Worm (Caenorhabditis elegans): ENCODE data around the gene wago-4.

DNA sequence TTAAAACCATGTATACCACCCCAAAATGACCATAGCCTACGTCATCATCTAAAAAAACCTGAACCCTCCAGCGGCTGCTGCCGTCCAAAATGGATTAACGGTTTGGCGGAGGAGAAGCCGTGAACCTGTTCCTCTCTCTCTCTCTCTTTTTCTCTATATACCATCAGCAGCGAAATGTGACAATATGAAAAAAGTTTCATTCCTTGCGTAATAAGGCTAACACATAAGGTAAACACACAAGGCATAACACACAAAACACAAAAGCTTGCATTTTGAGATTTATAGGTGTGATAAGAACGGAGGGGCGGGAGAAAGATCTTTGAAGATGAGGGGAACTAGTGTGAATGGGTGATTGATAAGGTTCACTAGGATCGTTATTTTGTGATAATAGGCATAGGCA is 41.9 kb downstream of the wago-4 start:
- no peak for TF ChIP-seq him-1 (tag; optimal IDR thresholded peaks at IDR 0.05)
- TF ChIP-seq W03F9.2 (tag; optimal IDR thresholded peaks at IDR 0.05), result no peak

Data from whole organism, L4/young adult.